Worm (Caenorhabditis elegans) whole organism, mixed stage, embryonic: ENCODE measurements around the gene cls-2.

ENCODE experiments used
- ceh-39 ChIP-seq: fragments of 150-350 bp; optimal IDR thresholded peaks from 2 replicates; lab custom pipeline; 2014; ENCODE audit warnings: missing biosample characterization, missing genetic modification characterization
- mab-5 ChIP-seq: fragments of 150-350 bp; optimal IDR thresholded peaks from 2 replicates; lab custom pipeline; 2014; ENCODE audit warnings: missing biosample characterization, missing genetic modification characterization
- mep-1 ChIP-seq: fragments of 150-350 bp; optimal IDR thresholded peaks from 2 replicates; lab custom pipeline; 2017; ENCODE audit warnings: missing biosample characterization, missing genetic modification reagents, missing genetic modification characterization, inconsistent platforms
- nhr-237 ChIP-seq: fragments of 150-350 bp; optimal IDR thresholded peaks from 2 replicates; lab custom pipeline; 2014; ENCODE audit warnings: missing biosample characterization, missing genetic modification characterization
- nhr-28 ChIP-seq: fragments of 150-350 bp; optimal IDR thresholded peaks from 2 replicates; lab custom pipeline; 2014; ENCODE audit warnings: missing biosample characterization, missing genetic modification characterization
- nhr-76 ChIP-seq: sonication (generic microtip); optimal IDR thresholded peaks from 2 replicates; lab custom pipeline; 2017; ENCODE audit warnings: missing biosample characterization, missing genetic modification characterization
- pha-4 ChIP-seq: fragments of 150-350 bp; optimal IDR thresholded peaks from 2 replicates; lab custom pipeline; 2018; ENCODE audit warnings: missing biosample characterization, missing genetic modification reagents, missing genetic modification characterization
- snpc-4 ChIP-seq: fragments of 150-350 bp; optimal IDR thresholded peaks from 2 replicates; lab custom pipeline; 2014; ENCODE audit warnings: missing biosample characterization, missing genetic modification characterization
- sptf-1 ChIP-seq: sonication (generic microtip); optimal IDR thresholded peaks from 2 replicates; lab custom pipeline; 2017; ENCODE audit warnings: mild to moderate bottlenecking, missing genetic modification characterization, moderate library complexity, missing compliant biosample characterization
- unc-120 ChIP-seq: sonication (generic microtip); optimal IDR thresholded peaks from 2 replicates; lab custom pipeline; 2017; ENCODE audit warnings: missing genetic modification characterization, missing compliant biosample characterization; ENCODE audit not compliant: poor library complexity, severe bottlenecking
- unc-39 ChIP-seq: fragments of 150-350 bp; optimal IDR thresholded peaks from 2 replicates; lab custom pipeline; 2014; ENCODE audit warnings: missing biosample characterization, missing genetic modification characterization
- unc-62 ChIP-seq: fragments of 150-350 bp; optimal IDR thresholded peaks from 2 replicates; lab custom pipeline; 2014; ENCODE audit warnings: missing biosample characterization, missing genetic modification reagents, missing genetic modification characterization
- ztf-11 ChIP-seq: fragments of 150-350 bp; optimal IDR thresholded peaks from 2 replicates; lab custom pipeline; 2014; ENCODE audit warnings: missing biosample characterization, missing genetic modification characterization

DNA sequence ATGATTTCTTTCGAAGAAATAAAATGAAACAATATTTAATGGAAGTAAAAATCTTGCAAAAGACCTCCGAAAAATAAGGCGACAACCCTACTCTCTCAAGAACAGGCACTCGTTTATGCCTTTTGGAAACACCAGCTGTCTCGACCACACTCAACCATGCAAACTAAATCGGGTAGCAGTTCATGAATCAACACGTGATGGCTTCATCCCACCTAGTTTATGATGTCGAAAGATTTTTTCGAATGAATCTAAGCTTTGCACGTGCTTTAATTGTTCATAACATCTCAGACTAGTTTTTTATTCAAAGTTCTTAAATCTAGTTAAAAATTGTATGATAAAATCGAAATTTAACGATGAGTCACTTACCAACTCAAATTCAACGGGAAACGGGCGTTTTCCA is 1.6 kb upstream of the cls-2 start:
- no peak for TF ChIP-seq snpc-4
- no peak for TF ChIP-seq unc-120 (tag; lab: Kevin White, UChicago)
- TF ChIP-seq nhr-28 (tag; lab: Kevin White, UChicago), result no peak
- TF ChIP-seq nhr-237, result no peak
- TF ChIP-seq unc-39 (tag; lab: Kevin White, UChicago), result no peak
- TF ChIP-seq mab-5 (tag; lab: Kevin White, UChicago), result no peak
- no peak for TF ChIP-seq ceh-39 (tag; lab: Kevin White, UChicago)
- TF ChIP-seq ztf-11 (tag; lab: Kevin White, UChicago), result no peak
- TF ChIP-seq sptf-1, result no peak
- no peak for TF ChIP-seq unc-62 (GFP tag; lab: Kevin White, UChicago)
- no peak for TF ChIP-seq mep-1
- TF ChIP-seq pha-4 (tag; lab: Kevin White, UChicago), result no peak
- no peak for TF ChIP-seq nhr-76 (tag; lab: Kevin White, UChicago)
